Worm (Caenorhabditis elegans) whole organism, late embryonic: Measurements from ENCODE around the gene uaf-2.

Experiments
- C08G9.2 ChIP-seq: sonication (generic microtip); optimal IDR thresholded peaks from 2 replicates; lab custom pipeline; 2016; ENCODE audit warnings: mild to moderate bottlenecking, missing genetic modification characterization, moderate library complexity, missing compliant biosample characterization
- C38D4.7 ChIP-seq: fragments of 200-800 bp; sonication (Bioruptor generic); optimal IDR thresholded peaks from 2 replicates; lab custom pipeline; 2018; ENCODE audit warnings: mild to moderate bottlenecking, missing genetic modification characterization, moderate library complexity, missing compliant biosample characterization
- ahr-1 ChIP-seq: sonication (generic microtip); optimal IDR thresholded peaks from 2 replicates; lab custom pipeline; 2016; ENCODE audit warnings: missing genetic modification characterization, missing compliant biosample characterization
- ceh-14 ChIP-seq: sonication (generic microtip); optimal IDR thresholded peaks from 2 replicates; lab custom pipeline; 2016; ENCODE audit warnings: missing genotype, missing genetic modification characterization, missing compliant biosample characterization
- ceh-18 ChIP-seq: sonication (generic microtip); optimal IDR thresholded peaks from 2 replicates; lab custom pipeline; 2016; ENCODE audit warnings: missing genetic modification characterization, missing compliant biosample characterization
- ceh-2 ChIP-seq: sonication (generic microtip); optimal IDR thresholded peaks from 2 replicates; lab custom pipeline; 2016; ENCODE audit warnings: missing genotype, missing genetic modification characterization, missing compliant biosample characterization
- ceh-22 ChIP-seq: sonication (generic microtip); optimal IDR thresholded peaks from 2 replicates; lab custom pipeline; 2017; ENCODE audit warnings: missing biosample characterization, missing genetic modification characterization
- ceh-24 ChIP-seq: sonication (generic microtip); optimal IDR thresholded peaks from 2 replicates; lab custom pipeline; 2016; ENCODE audit warnings: mild to moderate bottlenecking, missing genetic modification characterization, missing compliant biosample characterization
- ceh-31 ChIP-seq: sonication (generic microtip); optimal IDR thresholded peaks from 2 replicates; lab custom pipeline; 2016; ENCODE audit warnings: missing genetic modification characterization, missing compliant biosample characterization
- ceh-34 ChIP-seq: sonication (generic microtip); optimal IDR thresholded peaks from 2 replicates; lab custom pipeline; 2016; ENCODE audit warnings: mild to moderate bottlenecking, missing genetic modification characterization, missing compliant biosample characterization
- ceh-45 ChIP-seq: fragments of 200-800 bp; sonication (Bioruptor generic); IDR thresholded peaks from 2 replicates; pipeline ENCODE4 v1.3.6; 2022; ENCODE audit warnings: missing genetic modification reagents, missing genetic modification characterization, missing compliant biosample characterization
- ceh-9 ChIP-seq: sonication (generic microtip); optimal IDR thresholded peaks from 2 replicates; lab custom pipeline; 2016; ENCODE audit warnings: mild to moderate bottlenecking, missing genetic modification characterization, inconsistent platforms, missing compliant biosample characterization
- che-1 ChIP-seq: sonication (generic microtip); optimal IDR thresholded peaks from 2 replicates; lab custom pipeline; 2016; ENCODE audit warnings: mild to moderate bottlenecking, missing genetic modification characterization, missing compliant biosample characterization
- dmd-4 ChIP-seq: sonication (generic microtip); optimal IDR thresholded peaks from 2 replicates; lab custom pipeline; 2016; ENCODE audit warnings: borderline replicate concordance, missing genetic modification characterization, missing compliant biosample characterization
- ets-4 ChIP-seq: sonication (generic microtip); optimal IDR thresholded peaks from 2 replicates; lab custom pipeline; 2016; ENCODE audit warnings: missing genetic modification characterization, missing compliant biosample characterization
- fax-1 ChIP-seq: sonication (generic microtip); optimal IDR thresholded peaks from 2 replicates; lab custom pipeline; 2016; ENCODE audit warnings: missing genotype, missing genetic modification characterization, missing compliant biosample characterization
- fkh-10 ChIP-seq: fragments of 150-350 bp; optimal IDR thresholded peaks from 2 replicates; lab custom pipeline; 2014; ENCODE audit warnings: missing biosample characterization, missing genetic modification reagents, missing genetic modification characterization
- fkh-6 ChIP-seq: sonication (generic microtip); optimal IDR thresholded peaks from 2 replicates; lab custom pipeline; 2016; ENCODE audit warnings: missing genetic modification characterization, missing compliant biosample characterization
- hlh-6 ChIP-seq: sonication (generic microtip); optimal IDR thresholded peaks from 2 replicates; lab custom pipeline; 2016; ENCODE audit warnings: missing genotype, missing genetic modification characterization, missing compliant biosample characterization
- hlh-8 ChIP-seq: sonication (generic microtip); optimal IDR thresholded peaks from 2 replicates; lab custom pipeline; 2016; ENCODE audit warnings: missing genotype, missing genetic modification characterization, missing compliant biosample characterization
- lim-6 ChIP-seq: sonication (generic microtip); optimal IDR thresholded peaks from 2 replicates; lab custom pipeline; 2016; ENCODE audit warnings: missing genetic modification characterization, missing compliant biosample characterization
- madf-2 ChIP-seq: sonication (generic microtip); optimal IDR thresholded peaks from 2 replicates; lab custom pipeline; 2017; ENCODE audit warnings: missing genetic modification characterization, missing compliant biosample characterization
- mec-3 ChIP-seq: sonication (generic microtip); optimal IDR thresholded peaks from 2 replicates; lab custom pipeline; 2016; ENCODE audit warnings: borderline replicate concordance, missing genetic modification characterization, missing compliant biosample characterization
- nfya-1 ChIP-seq: sonication (generic microtip); optimal IDR thresholded peaks from 2 replicates; lab custom pipeline; 2017; ENCODE audit warnings: missing genetic modification characterization, mild to moderate bottlenecking, missing compliant biosample characterization, antibody characterized with exemption, moderate library complexity
- nhr-232 ChIP-seq: sonication (generic microtip); optimal IDR thresholded peaks from 2 replicates; lab custom pipeline; 2016; ENCODE audit warnings: missing genetic modification characterization, missing compliant biosample characterization
- npax-4 ChIP-seq: sonication (generic microtip); optimal IDR thresholded peaks from 2 replicates; lab custom pipeline; 2016; ENCODE audit warnings: missing genetic modification characterization, missing compliant biosample characterization
- odd-2 ChIP-seq: sonication (generic microtip); optimal IDR thresholded peaks from 2 replicates; lab custom pipeline; 2017; ENCODE audit warnings: antibody characterized with exemption, mild to moderate bottlenecking, missing genetic modification characterization, missing compliant biosample characterization
- pag-3 ChIP-seq: sonication (generic microtip); optimal IDR thresholded peaks from 2 replicates; lab custom pipeline; 2016; ENCODE audit warnings: missing compliant biosample characterization, missing genetic modification characterization, borderline replicate concordance
- pax-1 ChIP-seq: fragments of 150-350 bp; optimal IDR thresholded peaks from 2 replicates; lab custom pipeline; 2014; ENCODE audit warnings: missing biosample characterization, missing genetic modification characterization
- pha-4 ChIP-seq: fragments of 150-350 bp; optimal IDR thresholded peaks from 2 replicates; lab custom pipeline; 2018; ENCODE audit warnings: missing biosample characterization, missing genetic modification reagents, missing genetic modification characterization
- pqm-1 ChIP-seq: sonication (generic microtip); optimal IDR thresholded peaks from 2 replicates; lab custom pipeline; 2016; ENCODE audit warnings: missing genetic modification characterization, missing compliant biosample characterization
- pros-1 ChIP-seq: fragments of 150-350 bp; optimal IDR thresholded peaks from 2 replicates; lab custom pipeline; 2014; ENCODE audit warnings: missing biosample characterization, missing genetic modification reagents, missing genetic modification characterization
- ref-2 ChIP-seq: sonication (generic microtip); optimal IDR thresholded peaks from 2 replicates; lab custom pipeline; 2016; ENCODE audit warnings: missing genetic modification characterization, missing compliant biosample characterization
- rnt-1 ChIP-seq: sonication (generic microtip); optimal IDR thresholded peaks from 2 replicates; lab custom pipeline; 2016; ENCODE audit warnings: missing genetic modification characterization, missing compliant biosample characterization
- sdc-2 ChIP-seq: sonication (generic microtip); optimal IDR thresholded peaks from 2 replicates; lab custom pipeline; 2016; ENCODE audit warnings: missing genotype, missing genetic modification characterization, missing compliant biosample characterization
- sox-4 ChIP-seq: sonication (generic microtip); optimal IDR thresholded peaks from 2 replicates; lab custom pipeline; 2017; ENCODE audit warnings: mild to moderate bottlenecking, missing genetic modification characterization, inconsistent platforms, missing compliant biosample characterization
- tbx-2 ChIP-seq: sonication (generic microtip); optimal IDR thresholded peaks from 2 replicates; lab custom pipeline; 2016; ENCODE audit warnings: missing genetic modification characterization, missing compliant biosample characterization
- tbx-7 ChIP-seq: sonication (generic microtip); optimal IDR thresholded peaks from 2 replicates; lab custom pipeline; 2016; ENCODE audit warnings: missing genotype, missing genetic modification characterization, missing compliant biosample characterization
- zip-5 ChIP-seq: sonication (generic microtip); optimal IDR thresholded peaks from 2 replicates; lab custom pipeline; 2016; ENCODE audit warnings: missing genetic modification characterization, missing compliant biosample characterization
- ztf-16 ChIP-seq: sonication (generic microtip); optimal IDR thresholded peaks from 2 replicates; lab custom pipeline; 2017; ENCODE audit warnings: missing genetic modification characterization, missing compliant biosample characterization

The uaf-2 gene

DNA sequence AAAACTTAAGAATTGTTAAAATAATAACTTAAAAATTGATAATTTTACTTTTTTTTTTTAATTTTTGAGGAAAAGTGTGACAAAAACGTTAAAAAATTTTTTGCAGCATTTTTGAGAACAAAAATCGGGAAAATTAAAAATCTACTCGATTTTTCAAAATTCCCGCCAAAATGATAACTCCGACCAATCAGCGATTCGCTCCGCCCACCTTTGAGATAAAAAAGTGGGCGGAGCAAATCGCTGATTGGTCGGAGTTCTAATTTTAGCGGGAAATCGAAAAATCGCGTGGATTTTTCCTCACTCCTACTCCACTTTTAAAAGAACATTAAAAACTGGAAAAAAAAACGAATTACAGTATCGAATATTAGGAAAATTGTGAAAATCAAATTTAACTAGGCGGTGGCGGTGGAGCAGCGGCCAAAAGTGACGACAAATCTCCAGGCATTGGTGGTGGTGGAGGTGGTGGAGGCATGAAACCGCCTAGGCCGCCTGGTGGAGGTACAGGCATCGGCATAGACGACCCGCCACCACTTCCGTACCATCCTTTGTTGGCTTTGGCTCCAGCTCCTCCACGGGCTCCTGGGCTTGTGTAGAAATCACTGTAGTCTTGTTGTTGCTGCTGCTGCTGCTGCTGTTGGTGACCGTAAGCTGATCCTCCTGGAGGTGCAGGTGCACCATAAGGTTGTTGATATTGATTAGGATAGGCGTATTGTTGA, 14.3 kb downstream of the uaf-2 start:
- TF ChIP-seq nfya-1 (tag; lab: Kevin White, UChicago) (peak; percentile 94), pha-4 (no peak)

DNA sequence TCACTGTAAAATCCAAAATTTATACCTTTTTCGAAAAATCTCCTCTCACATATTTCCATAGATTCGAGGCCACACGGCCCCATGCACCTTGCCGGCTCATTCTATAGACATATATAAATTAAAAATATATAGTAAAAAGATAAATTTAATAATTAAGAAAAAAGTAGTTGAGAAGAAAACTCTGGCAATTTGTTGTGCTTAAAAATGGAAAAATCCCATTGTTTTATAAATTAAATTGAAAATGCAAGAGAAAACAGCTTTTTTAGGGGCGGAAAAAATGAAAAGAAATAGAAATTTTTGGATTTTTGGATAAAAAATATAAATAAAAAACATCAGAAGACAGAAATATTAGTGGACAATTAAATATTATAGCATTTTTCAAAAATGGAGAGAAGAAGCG, 15.0 kb downstream of the uaf-2 start, which contains the start of gene Y116A8C.30:
Y116A8C.30 (minus strand) TSS at position 101 of the 400 bp plus-strand sequence.
- TF ChIP-seq ceh-31 (tag; lab: Kevin White, UChicago) (no peak), ceh-9 (no peak), sdc-2 (no peak), fkh-10 (GFP tag; lab: Kevin White, UChicago) (no peak), ceh-24 (no peak), odd-2 (no peak), nhr-232 (tag; lab: Kevin White, UChicago) (no peak)

DNA sequence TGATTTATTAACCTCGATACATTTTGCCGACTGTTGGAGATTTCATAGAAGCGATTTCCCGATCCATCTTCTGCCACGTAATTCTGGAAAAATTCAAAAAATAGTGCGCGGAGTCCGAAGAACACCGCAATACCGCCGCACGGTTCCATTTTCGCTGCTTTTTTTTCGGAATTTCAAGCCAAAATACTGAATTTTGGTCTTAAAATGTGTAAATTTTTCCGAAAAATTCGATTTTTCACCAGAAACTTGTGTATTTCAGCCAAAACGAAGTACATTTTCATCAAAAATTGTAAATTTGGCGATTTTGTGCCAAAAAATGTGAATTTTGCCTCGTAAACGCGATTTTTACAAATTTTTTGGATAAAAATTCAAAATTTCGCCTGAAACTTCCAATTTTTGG, 15.5 kb downstream of the uaf-2 start:
- TF ChIP-seq C38D4.7 (GFP tag; lab: Kevin White, UChicago) (no peak), sox-4 (no peak), odd-2 (no peak), tbx-2 (tag; lab: Kevin White, UChicago) (no peak), pag-3 (tag; lab: Kevin White, UChicago) (no peak), ahr-1 (tag; lab: Kevin White, UChicago) (no peak)

DNA sequence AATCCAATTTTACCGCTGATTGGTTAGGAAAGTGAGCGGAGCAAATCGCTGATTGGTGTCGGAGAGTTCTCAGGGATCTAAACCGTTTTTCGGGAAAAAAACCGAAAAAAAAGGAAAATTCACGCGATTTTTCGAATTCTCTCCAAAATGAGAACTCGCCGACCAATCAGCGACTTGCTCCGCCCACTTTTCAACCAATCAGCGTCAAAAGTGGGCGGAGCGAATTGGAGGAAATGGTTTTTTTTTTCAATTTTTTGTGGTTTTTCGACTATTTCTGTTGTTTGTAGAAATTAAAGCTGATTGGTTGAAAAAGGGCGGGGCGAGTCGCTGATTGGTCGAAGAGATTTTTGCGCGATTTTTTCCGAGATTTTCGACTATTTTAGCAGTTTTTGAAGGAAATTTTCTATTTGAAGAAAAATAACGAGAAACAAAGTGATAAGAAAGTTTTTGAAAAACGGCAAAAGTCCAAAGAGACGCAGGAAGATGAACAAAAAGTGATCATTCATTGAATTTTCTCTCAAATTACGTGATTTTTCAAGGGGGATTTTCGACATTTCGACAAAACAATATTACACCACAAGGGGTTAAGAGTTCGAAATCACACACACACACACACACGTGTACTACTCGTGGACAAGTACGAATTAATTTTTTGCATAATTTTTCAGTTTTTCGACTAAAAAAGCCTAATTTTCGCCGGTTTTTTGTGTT, 17.8 kb downstream of the uaf-2 start:
- TF ChIP-seq ceh-24 (no peak), hlh-8 (tag; lab: Kevin White, UChicago) (no peak), nfya-1 (tag; lab: Kevin White, UChicago) (peak; percentile 92)

DNA sequence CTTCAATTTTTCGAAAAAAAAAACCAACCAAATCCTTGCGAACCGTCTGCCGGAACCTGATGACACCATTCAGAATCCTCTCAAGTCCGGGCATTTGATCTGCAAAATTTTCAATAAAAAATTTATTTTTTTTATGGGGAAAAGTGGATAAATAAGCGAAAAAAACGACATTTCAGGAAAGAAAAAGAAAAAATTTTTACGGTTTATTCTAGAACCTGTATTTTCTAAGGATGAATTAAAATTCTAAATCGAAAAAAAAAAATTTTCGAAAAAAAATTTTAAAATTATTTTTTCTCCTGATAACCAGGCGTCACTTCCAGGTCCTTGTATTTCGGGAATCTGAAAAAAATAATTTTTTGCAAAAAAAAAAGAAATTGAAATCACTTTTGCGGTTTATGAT, 18.4 kb downstream of the uaf-2 start, which contains the start of gene bca-2:
bca-2 (minus strand) TSS at position 101 of the 400 bp plus-strand sequence.
- TF ChIP-seq pax-1 (tag; lab: Kevin White, UChicago) = no peak
- TF ChIP-seq ceh-18 = no peak
- TF ChIP-seq ceh-31 (tag; lab: Kevin White, UChicago) = no peak
- no peak for TF ChIP-seq pros-1 (tag; lab: Kevin White, UChicago)
- TF ChIP-seq ceh-22 (tag; lab: Kevin White, UChicago) = no peak
- no peak for TF ChIP-seq ceh-24
- TF ChIP-seq nfya-1 (tag; lab: Kevin White, UChicago) = no peak
- TF ChIP-seq pha-4 = no peak
- TF ChIP-seq npax-4 (tag; lab: Kevin White, UChicago) = no peak
- TF ChIP-seq ceh-2 (tag; lab: Kevin White, UChicago) = no peak
- no peak for TF ChIP-seq mec-3 (tag; lab: Kevin White, UChicago)
- TF ChIP-seq madf-2 (tag; lab: Kevin White, UChicago) = no peak
- no peak for TF ChIP-seq lim-6 (tag; lab: Kevin White, UChicago)
- no peak for TF ChIP-seq ceh-14 (tag; lab: Kevin White, UChicago)

DNA sequence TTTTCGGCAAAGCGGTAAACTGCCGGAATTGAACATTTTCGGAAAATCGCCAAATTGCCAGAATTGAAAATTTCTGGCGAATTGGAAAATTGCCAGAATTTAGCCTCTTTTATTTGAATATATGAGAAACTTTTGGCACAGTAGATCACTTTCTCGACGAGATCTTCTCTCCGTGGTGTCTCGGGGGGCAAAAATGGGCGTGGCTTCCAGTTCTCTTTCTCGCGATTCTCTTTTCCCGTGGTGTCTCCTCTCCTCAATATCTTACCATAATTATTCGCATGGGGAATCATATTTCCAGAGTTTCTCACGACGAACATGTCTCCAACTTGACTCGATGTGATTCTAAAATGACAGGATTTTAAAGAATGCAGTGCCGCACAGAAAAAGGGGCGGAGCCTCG, 19.5 kb downstream of the uaf-2 start:
- TF ChIP-seq fkh-10 (GFP tag; lab: Kevin White, UChicago) (no peak), fkh-6 (tag; lab: Kevin White, UChicago) (peak; percentile 9), tbx-7 (peak; percentile 52), che-1 (tag; lab: Kevin White, UChicago) (no peak), rnt-1 (tag; lab: Kevin White, UChicago) (peak; percentile 26), fax-1 (tag; lab: Kevin White, UChicago) (peak; percentile 61), ceh-14 (tag; lab: Kevin White, UChicago) (peak; percentile 19), tbx-2 (tag; lab: Kevin White, UChicago) (peak; percentile 88), ceh-31 (tag; lab: Kevin White, UChicago) (peak; percentile 75), zip-5 (tag; lab: Kevin White, UChicago) (peak; percentile 38), ahr-1 (tag; lab: Kevin White, UChicago) (peak; percentile 18), ets-4 (tag; lab: Kevin White, UChicago) (peak; percentile 10), ceh-45 (no peak), ceh-34 (peak; percentile 56), pros-1 (tag; lab: Kevin White, UChicago) (no peak), dmd-4 (tag; lab: Kevin White, UChicago) (no peak), ztf-16 (tag; lab: Kevin White, UChicago) (no peak), C08G9.2 (peak; percentile 65), lim-6 (tag; lab: Kevin White, UChicago) (peak; percentile 7), hlh-6 (tag; lab: Kevin White, UChicago) (peak; percentile 43), C38D4.7 (GFP tag; lab: Kevin White, UChicago) (no peak), ceh-2 (tag; lab: Kevin White, UChicago) (peak; percentile 72), ref-2 (peak; percentile 84), pqm-1 (tag; lab: Kevin White, UChicago) (no peak)
- TF ChIP-seq, all 69 proteins: peak for 16
